Fruit fly (Drosophila melanogaster): Measurements from ENCODE around the gene TTLL1B.

- TF ChIP-seq CG8478 (optimal IDR thresholded peaks at IDR 0.05), result no peak
- no peak for TF ChIP-seq CTCF (optimal IDR thresholded peaks at IDR 0.05)
These were observed at the start of gene TTLL1B for dm6 chr3L:4647976-4648375.
